Worm (Caenorhabditis elegans): ENCODE data around the gene grd-2.

Gene grd-2

DNA sequence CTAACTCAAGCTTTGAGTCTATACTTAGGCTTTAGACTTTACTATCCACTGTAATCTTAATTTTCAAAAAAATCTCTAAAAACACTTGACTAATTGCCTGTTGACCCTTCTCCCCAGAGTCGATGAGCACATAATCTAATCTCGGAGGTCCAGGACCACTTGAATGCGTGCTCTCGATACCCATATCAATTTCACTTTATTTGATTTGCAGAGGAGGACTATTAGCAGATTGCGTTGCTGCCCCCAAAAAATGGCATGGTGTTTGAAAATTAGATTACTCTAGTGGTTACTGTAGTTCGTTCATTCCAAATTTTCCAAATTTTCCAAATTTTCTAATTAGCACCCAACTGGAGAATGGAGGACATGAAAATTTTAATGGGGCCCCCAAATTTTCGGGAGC, 35.9 kb downstream of the grd-2 start:
- TF ChIP-seq F10B5.3 (tag; optimal IDR thresholded peaks at IDR 0.05) (no peak), pqm-1 (tag; optimal IDR thresholded peaks at IDR 0.05) (no peak)

- TF ChIP-seq aha-1 (tag) (no peak), hlh-11 (tag; optimal IDR thresholded peaks at IDR 0.05) (peak; percentile 31), ceh-28 (tag; optimal IDR thresholded peaks at IDR 0.05) (no peak), hlh-30 (tag; optimal IDR thresholded peaks at IDR 0.05; ENCODE audit: insufficient read depth) (peak; percentile 19), mxl-2 (GFP tag; conservative IDR thresholded peaks at IDR 0.05) (no peak), ceh-44 (GFP tag; IDR thresholded peaks at IDR 0.05) (no peak), hmg-1.1 (GFP tag; IDR thresholded peaks at IDR 0.05) (peak; percentile 22; the same call in 1 of the 2 replicates), zfp-3 (GFP tag; conservative IDR thresholded peaks at IDR 0.05) (no peak), nhr-28 (tag; optimal IDR thresholded peaks at IDR 0.05) (peak; percentile 68), dmd-6 (GFP tag; IDR thresholded peaks at IDR 0.05) (no peak), php-3 (GFP tag; IDR thresholded peaks at IDR 0.05) (no peak), egl-43 (GFP tag; IDR thresholded peaks at IDR 0.05) (no peak), madf-5 (GFP tag; IDR thresholded peaks at IDR 0.05) (no peak), cey-2 (tag; optimal IDR thresholded peaks at IDR 0.05; ENCODE audit: borderline replicate concordance, insufficient read depth) (peak; percentile 32), saeg-2 (GFP tag; IDR thresholded peaks at IDR 0.05) (no peak), ama-1 (optimal IDR thresholded peaks at IDR 0.05) (no peak), mxl-3 (GFP tag; optimal IDR thresholded peaks at IDR 0.05) (peak; percentile 7), daf-16 (GFP tag; optimal IDR thresholded peaks at IDR 0.05) (no peak), daf-16 (tag; optimal IDR thresholded peaks at IDR 0.05) (no peak)
Observed at ce11 chrV:20648868-20649267, 39.3 kb downstream of the grd-2 start.

ce11 chrV:20651923-20652322, 42.3 kb downstream of the grd-2 start:
- TF ChIP-seq fkh-10 (GFP tag; optimal IDR thresholded peaks at IDR 0.05) = peak; percentile 14
- TF ChIP-seq F44E2.7 (GFP tag; IDR thresholded peaks at IDR 0.05) = no peak
- TF ChIP-seq R02D3.7 (tag; optimal IDR thresholded peaks at IDR 0.05) = no peak

DNA sequence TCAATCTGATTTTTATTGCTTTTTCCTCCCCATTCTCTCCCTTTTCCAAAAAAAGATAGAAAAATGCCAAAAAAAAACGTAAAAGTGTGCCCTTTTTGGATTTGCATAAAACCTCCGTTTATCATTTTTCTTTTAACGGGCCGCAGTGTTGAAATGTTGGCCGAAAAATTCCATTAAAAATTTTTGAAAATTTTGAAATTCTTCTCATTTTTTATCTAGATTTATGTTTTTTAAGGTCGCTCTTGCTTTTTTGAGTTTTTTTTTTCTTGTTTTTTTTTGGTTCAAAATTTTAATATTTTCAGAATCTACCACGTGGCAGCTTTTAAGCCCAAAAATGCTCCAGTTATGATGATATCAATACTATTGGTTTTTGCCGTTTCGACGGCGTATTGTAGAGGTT, 44.8 kb downstream of the grd-2 start, which contains the start of gene mnr-1:
Gene mnr-1 (plus strand): TSS at position 301 of the 400 bp plus-strand sequence.
- no peak for TF ChIP-seq dmd-9 (GFP tag; IDR thresholded peaks at IDR 0.05)
- no peak for TF ChIP-seq php-3 (GFP tag; IDR thresholded peaks at IDR 0.05)
- no peak for TF ChIP-seq lin-15B (tag; optimal IDR thresholded peaks at IDR 0.05)
- TF ChIP-seq ceh-20 (GFP tag; IDR thresholded peaks at IDR 0.05) = no peak
- TF ChIP-seq ceh-82 (tag; optimal IDR thresholded peaks at IDR 0.05) = no peak
- no peak for TF ChIP-seq vab-7 (GFP tag; IDR thresholded peaks at IDR 0.05)
- TF ChIP-seq mdl-1 (tag; optimal IDR thresholded peaks at IDR 0.05) = no peak
- no peak for TF ChIP-seq nhr-42 (GFP tag; IDR thresholded peaks at IDR 0.05)
- no peak for TF ChIP-seq arid-1 (GFP tag; conservative IDR thresholded peaks at IDR 0.05)
- TF ChIP-seq nhr-11 (tag; optimal IDR thresholded peaks at IDR 0.05) = no peak
- no peak for TF ChIP-seq ceh-62 (tag; optimal IDR thresholded peaks at IDR 0.05)
- TF ChIP-seq hif-1 (tag; optimal IDR thresholded peaks at IDR 0.05) = no peak
- TF ChIP-seq nhr-76 (tag; optimal IDR thresholded peaks at IDR 0.05) = no peak

- TF ChIP-seq mdl-1 (tag; optimal IDR thresholded peaks at IDR 0.05) (no peak), mxl-2 (GFP tag; conservative IDR thresholded peaks at IDR 0.05) (no peak), fkh-10 (GFP tag; optimal IDR thresholded peaks at IDR 0.05) (no peak), pha-4 (GFP tag; IDR thresholded peaks at IDR 0.05) (no peak), pha-4 (tag; optimal IDR thresholded peaks at IDR 0.05) (no peak), nhr-28 (tag; optimal IDR thresholded peaks at IDR 0.05) (no peak), zip-2 (tag; optimal IDR thresholded peaks at IDR 0.05) (no peak), T20F7.1 (GFP tag; optimal IDR thresholded peaks at IDR 0.05) (no peak), egl-43 (GFP tag; IDR thresholded peaks at IDR 0.05) (no peak), unc-130 (GFP tag; optimal IDR thresholded peaks at IDR 0.05) (no peak), madf-5 (GFP tag; IDR thresholded peaks at IDR 0.05) (no peak)
Observed at ce11 chrV:20655174-20655573, 45.6 kb downstream of the grd-2 start.

All from whole organism, L4 larva.